Fruit fly (Drosophila melanogaster): ENCODE data around the gene CG44088.

- TF ChIP-seq net (GFP tag; optimal IDR thresholded peaks at IDR 0.05) (no peak), CG3032 (tag; optimal IDR thresholded peaks at IDR 0.05) (no peak)
These were observed 46.4 kb downstream of the CG44088 start for dm6 chr3R:4728448-4728847.
